Worm (Caenorhabditis elegans): ENCODE results near the gene tbc-17.
A peak's percentile ranks its signal among the peaks of the same experiment; 100 is the strongest.

Gene tbc-17

DNA sequence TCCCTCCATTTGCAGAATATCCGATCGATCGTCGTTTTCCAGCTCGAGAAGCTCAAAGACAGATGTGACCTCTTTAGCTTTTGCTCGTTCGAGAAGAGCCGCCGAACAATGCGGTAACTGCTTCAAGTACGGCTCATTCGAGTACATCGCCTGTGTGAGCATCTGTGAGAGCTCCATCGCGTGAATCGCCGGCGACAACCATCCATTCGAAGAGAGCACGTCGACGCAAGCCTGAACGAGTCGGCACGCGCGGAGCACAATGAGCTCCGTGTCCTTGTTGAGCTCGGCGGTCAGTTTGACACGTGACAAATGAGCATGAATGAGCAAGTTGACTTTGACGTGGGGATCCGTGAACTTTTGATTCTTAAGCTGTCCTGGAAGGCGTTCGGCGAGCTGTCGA is 33.7 kb downstream of the tbc-17 start:
- TF ChIP-seq pqm-1 (tag; optimal IDR thresholded peaks at IDR 0.05) (no peak), zip-4 (GFP tag; optimal IDR thresholded peaks at IDR 0.05) (no peak), efl-1 (optimal IDR thresholded peaks at IDR 0.05) (no peak), efl-1 (GFP tag; optimal IDR thresholded peaks at IDR 0.05 in 1 of 2) (peak in 1 of 2 experiments; percentile 16), lir-3 (tag; optimal IDR thresholded peaks at IDR 0.05; ENCODE audit: poor library complexity) (no peak), ceh-63 (GFP tag; optimal IDR thresholded peaks at IDR 0.05) (no peak), aly-2 (tag; optimal IDR thresholded peaks at IDR 0.05) (no peak)

DNA sequence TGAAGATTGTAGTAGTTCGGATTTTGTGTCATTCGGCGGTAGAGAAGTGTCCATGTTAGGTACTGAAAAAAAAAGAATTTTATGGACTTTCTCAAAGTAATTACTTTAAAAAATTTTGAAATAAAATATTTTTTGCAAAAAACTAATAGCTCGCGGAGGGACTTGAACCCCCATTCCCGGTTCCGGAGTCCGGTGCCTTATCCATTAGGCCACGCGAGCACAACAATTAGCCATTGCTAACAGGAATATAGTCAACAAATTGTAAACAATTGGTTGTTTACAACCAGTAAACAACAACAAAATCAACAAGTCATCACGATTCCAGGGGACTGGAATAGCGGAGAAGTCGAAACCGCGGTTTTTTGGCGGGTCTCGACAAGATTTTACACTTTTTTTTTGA is 34.4 kb downstream of the tbc-17 start:
- TF ChIP-seq nhr-90 (tag; optimal IDR thresholded peaks at IDR 0.05; ENCODE audit: poor library complexity) = no peak
- TF ChIP-seq skn-1 (tag; optimal IDR thresholded peaks at IDR 0.05) = no peak
- no peak for TF ChIP-seq lin-13 (GFP tag; optimal IDR thresholded peaks at IDR 0.05)
- no peak for TF ChIP-seq isw-1 (GFP tag; IDR thresholded peaks at IDR 0.05)
- no peak for TF ChIP-seq egl-27 (tag; optimal IDR thresholded peaks at IDR 0.05)
- no peak for TF ChIP-seq ets-5 (GFP tag; IDR thresholded peaks at IDR 0.05)
- TF ChIP-seq pax-3 (tag; optimal IDR thresholded peaks at IDR 0.05) = no peak
- no peak for TF ChIP-seq fkh-8 (tag; optimal IDR thresholded peaks at IDR 0.05)
- no peak for TF ChIP-seq lin-39 (tag; optimal IDR thresholded peaks at IDR 0.05)
- TF ChIP-seq swsn-7 (tag; optimal IDR thresholded peaks at IDR 0.05) = no peak
- no peak for TF ChIP-seq nhr-28 (tag; optimal IDR thresholded peaks at IDR 0.05)
- TF ChIP-seq ces-1 (GFP tag; optimal IDR thresholded peaks at IDR 0.05) = no peak
- no peak for TF ChIP-seq alr-1 (tag; optimal IDR thresholded peaks at IDR 0.05; ENCODE audit: borderline replicate concordance)
- TF ChIP-seq aha-1 (tag; optimal IDR thresholded peaks at IDR 0.05) = no peak
- TF ChIP-seq dsc-1 (tag; optimal IDR thresholded peaks at IDR 0.05) = no peak
- TF ChIP-seq dpl-1 (GFP tag; optimal IDR thresholded peaks at IDR 0.05) = no peak
- TF ChIP-seq mef-2 (tag; optimal IDR thresholded peaks at IDR 0.05) = no peak
- no peak for TF ChIP-seq lin-14 (GFP tag; optimal IDR thresholded peaks at IDR 0.05)

- TF ChIP-seq zip-4 (GFP tag; optimal IDR thresholded peaks at IDR 0.05) = no peak
- no peak for TF ChIP-seq hpl-2 (GFP tag; optimal IDR thresholded peaks at IDR 0.05)
- no peak for TF ChIP-seq sup-37 (GFP tag; optimal IDR thresholded peaks at IDR 0.05)
- no peak for TF ChIP-seq grh-1 (GFP tag; IDR thresholded peaks at IDR 0.05)
- no peak for TF ChIP-seq ceh-82 (tag; optimal IDR thresholded peaks at IDR 0.05)
- TF ChIP-seq tlp-1 (tag; optimal IDR thresholded peaks at IDR 0.05) = no peak
- no peak for TF ChIP-seq fos-1 (tag; optimal IDR thresholded peaks at IDR 0.05)
- no peak for TF ChIP-seq sptf-1 (tag; optimal IDR thresholded peaks at IDR 0.05)
- no peak for TF ChIP-seq nhr-28 (tag; optimal IDR thresholded peaks at IDR 0.05)
- no peak for TF ChIP-seq unc-62 (GFP tag; optimal IDR thresholded peaks at IDR 0.05)
- TF ChIP-seq F16B12.6 (tag; optimal IDR thresholded peaks at IDR 0.05) = no peak
- TF ChIP-seq skn-1 (tag; optimal IDR thresholded peaks at IDR 0.05) = no peak
- TF ChIP-seq pqm-1 (tag; optimal IDR thresholded peaks at IDR 0.05) = no peak
- no peak for TF ChIP-seq lin-14 (GFP tag; optimal IDR thresholded peaks at IDR 0.05)
- no peak for TF ChIP-seq ztf-11 (tag; optimal IDR thresholded peaks at IDR 0.05)
- TF ChIP-seq lin-39 (tag; optimal IDR thresholded peaks at IDR 0.05) = no peak
- no peak for TF ChIP-seq xbp-1 (tag; optimal IDR thresholded peaks at IDR 0.05)
- no peak for TF ChIP-seq lir-3 (tag; optimal IDR thresholded peaks at IDR 0.05; ENCODE audit: poor library complexity)
- TF ChIP-seq nhr-76 (tag; optimal IDR thresholded peaks at IDR 0.05) = no peak
These were observed 35.7 kb downstream of the tbc-17 start for ce11 chrII:12729952-12730351.

ce11 chrII:12736579-12736978 is 42.4 kb downstream of the tbc-17 start, which contains the start of gene snrp-200:
Gene snrp-200 (minus strand): TSS chrII:12736910.
- TF ChIP-seq hpl-2 (GFP tag; optimal IDR thresholded peaks at IDR 0.05) (no peak), nhr-28 (tag; optimal IDR thresholded peaks at IDR 0.05) (no peak), lsy-2 (tag; optimal IDR thresholded peaks at IDR 0.05) (no peak), F16B12.6 (tag; optimal IDR thresholded peaks at IDR 0.05) (no peak), snu-23 (GFP tag; optimal IDR thresholded peaks at IDR 0.05) (no peak), hlh-4 (tag; optimal IDR thresholded peaks at IDR 0.05) (no peak)
